Fruit fly (Drosophila melanogaster): ENCODE measurements around the gene bbg.

bbg gene

DNA sequence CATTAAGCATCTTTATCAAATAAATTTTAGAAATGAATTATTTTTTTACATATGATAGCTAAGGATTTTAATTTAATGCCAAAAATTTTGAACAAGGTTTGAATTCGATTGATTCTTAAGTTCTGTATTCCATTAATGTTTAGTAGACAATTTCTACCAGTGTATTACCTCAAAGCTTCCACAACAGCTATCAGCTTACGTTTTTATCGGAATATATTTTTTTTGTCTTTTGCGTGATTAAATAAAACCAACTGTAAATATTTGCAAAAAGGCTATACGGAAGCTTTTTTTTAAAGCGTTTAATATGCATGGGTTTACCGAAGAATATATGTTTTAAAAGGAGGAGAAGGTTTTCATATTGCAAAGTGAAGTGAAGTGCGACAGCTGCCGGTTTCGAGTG is 50.7 kb downstream of the bbg start:
- TF ChIP-seq CG14711 (tag; optimal IDR thresholded peaks at IDR 0.05) (no peak), tj (GFP tag; optimal IDR thresholded peaks at IDR 0.05) (peak; percentile 5), Crg-1 (GFP tag; optimal IDR thresholded peaks at IDR 0.05) (no peak), Mnt (GFP tag; optimal IDR thresholded peaks at IDR 0.05) (no peak), cic (GFP tag; optimal IDR thresholded peaks at IDR 0.05) (no peak), CG11617 (GFP tag; optimal IDR thresholded peaks at IDR 0.05) (no peak)

DNA sequence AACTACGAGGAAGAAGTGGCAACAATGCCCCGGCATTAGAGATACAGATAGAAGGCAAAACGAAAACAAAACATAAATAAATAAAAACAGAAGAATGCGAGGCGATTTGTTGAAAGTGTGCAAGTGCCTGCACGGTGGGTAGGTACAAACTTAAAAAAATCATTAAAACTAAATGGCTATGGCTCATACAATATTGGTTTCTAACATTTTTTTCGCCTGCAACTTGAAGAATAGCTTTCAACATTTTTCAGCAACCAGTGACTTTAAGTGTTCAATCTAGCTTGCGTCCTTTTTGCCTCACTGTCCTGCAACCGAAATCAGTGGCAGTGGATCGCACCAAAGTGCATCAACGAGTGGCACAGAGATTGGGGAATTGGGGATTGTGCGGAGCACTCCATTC is 53.1 kb downstream of the bbg start:
- TF ChIP-seq Clk (GFP tag; optimal IDR thresholded peaks at IDR 0.05) (no peak), CG14711 (tag; optimal IDR thresholded peaks at IDR 0.05) (no peak), CG33017 (tag; optimal IDR thresholded peaks at IDR 0.05) (no peak), CG7045 (GFP tag; optimal IDR thresholded peaks at IDR 0.05) (no peak), Hr96 (GFP tag; optimal IDR thresholded peaks at IDR 0.05) (no peak), bab1 (GFP tag; optimal IDR thresholded peaks at IDR 0.05) (no peak), Crg-1 (GFP tag; optimal IDR thresholded peaks at IDR 0.05) (no peak), toe (GFP tag; optimal IDR thresholded peaks at IDR 0.05) (no peak), kay (GFP tag; ENCODE audit: borderline replicate concordance) (no peak), CG11617 (GFP tag; optimal IDR thresholded peaks at IDR 0.05) (no peak), pad (GFP tag; optimal IDR thresholded peaks at IDR 0.05) (no peak), CG1620 (GFP tag; optimal IDR thresholded peaks at IDR 0.05) (no peak), cnc (optimal IDR thresholded peaks at IDR 0.05) (no peak), CG12768 (GFP tag; optimal IDR thresholded peaks at IDR 0.05) (no peak), tj (GFP tag; optimal IDR thresholded peaks at IDR 0.05) (no peak), cic (GFP tag; optimal IDR thresholded peaks at IDR 0.05) (no peak), CG5204 (GFP tag; optimal IDR thresholded peaks at IDR 0.05) (no peak), ovo (GFP tag; optimal IDR thresholded peaks at IDR 0.05) (no peak)

DNA sequence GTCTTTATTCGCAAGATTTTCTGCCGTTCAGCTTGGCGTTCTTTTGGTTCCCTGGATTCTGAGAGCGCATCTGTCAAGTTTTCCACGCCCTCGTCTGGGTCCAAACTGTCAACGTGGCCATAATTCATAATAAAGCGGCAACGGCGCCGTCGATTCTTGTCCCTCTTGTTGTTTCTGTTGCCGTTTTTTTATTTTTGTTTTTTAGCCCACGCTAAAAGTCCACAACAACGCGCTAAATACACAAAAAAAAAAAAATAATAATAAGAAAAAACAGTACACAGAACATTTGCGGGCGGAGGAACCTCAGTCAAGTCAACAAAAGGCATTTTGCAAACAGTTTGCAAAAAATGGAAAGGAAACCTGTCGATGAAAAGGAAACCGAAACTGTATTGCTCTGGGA is 54.7 kb downstream of the bbg start:
- TF ChIP-seq tj (GFP tag; optimal IDR thresholded peaks at IDR 0.05) (peak; percentile 8), CG14711 (tag; optimal IDR thresholded peaks at IDR 0.05) (no peak), Clk (GFP tag; optimal IDR thresholded peaks at IDR 0.05) (no peak)

DNA sequence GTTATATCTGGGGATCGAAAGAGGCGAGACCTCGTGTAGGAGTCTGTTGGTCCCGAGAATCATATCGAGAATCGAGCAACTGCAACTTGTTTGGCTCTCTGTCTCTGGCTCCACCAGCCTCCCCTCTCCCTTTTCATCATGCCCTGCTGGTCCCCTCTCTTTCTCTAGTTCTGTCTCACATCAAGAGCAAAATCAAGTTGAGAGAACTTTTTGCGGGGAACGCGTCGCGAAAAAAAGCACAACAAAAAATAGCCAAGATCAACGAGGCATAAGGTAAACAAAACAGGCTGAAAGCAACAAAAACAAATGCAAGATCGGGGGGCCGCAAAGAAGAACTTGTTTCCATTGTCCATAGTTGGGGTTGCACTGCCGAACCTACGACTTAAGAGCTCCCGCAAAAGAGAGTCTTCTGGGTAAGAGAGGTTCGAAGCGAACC is 59.3 kb downstream of the bbg start:
- peak; percentile 74 for TF ChIP-seq kay (GFP tag; ENCODE audit: borderline replicate concordance)
- peak; percentile 15 for TF ChIP-seq tj (GFP tag; optimal IDR thresholded peaks at IDR 0.05)
- TF ChIP-seq cic (GFP tag; optimal IDR thresholded peaks at IDR 0.05) = no peak
- no peak for TF ChIP-seq Hr96 (GFP tag; optimal IDR thresholded peaks at IDR 0.05)
- TF ChIP-seq pad (GFP tag; optimal IDR thresholded peaks at IDR 0.05) = no peak
- TF ChIP-seq CG11617 (GFP tag; optimal IDR thresholded peaks at IDR 0.05) = no peak
- TF ChIP-seq cnc (optimal IDR thresholded peaks at IDR 0.05) = no peak
- no peak for TF ChIP-seq ovo (GFP tag; optimal IDR thresholded peaks at IDR 0.05)

DNA sequence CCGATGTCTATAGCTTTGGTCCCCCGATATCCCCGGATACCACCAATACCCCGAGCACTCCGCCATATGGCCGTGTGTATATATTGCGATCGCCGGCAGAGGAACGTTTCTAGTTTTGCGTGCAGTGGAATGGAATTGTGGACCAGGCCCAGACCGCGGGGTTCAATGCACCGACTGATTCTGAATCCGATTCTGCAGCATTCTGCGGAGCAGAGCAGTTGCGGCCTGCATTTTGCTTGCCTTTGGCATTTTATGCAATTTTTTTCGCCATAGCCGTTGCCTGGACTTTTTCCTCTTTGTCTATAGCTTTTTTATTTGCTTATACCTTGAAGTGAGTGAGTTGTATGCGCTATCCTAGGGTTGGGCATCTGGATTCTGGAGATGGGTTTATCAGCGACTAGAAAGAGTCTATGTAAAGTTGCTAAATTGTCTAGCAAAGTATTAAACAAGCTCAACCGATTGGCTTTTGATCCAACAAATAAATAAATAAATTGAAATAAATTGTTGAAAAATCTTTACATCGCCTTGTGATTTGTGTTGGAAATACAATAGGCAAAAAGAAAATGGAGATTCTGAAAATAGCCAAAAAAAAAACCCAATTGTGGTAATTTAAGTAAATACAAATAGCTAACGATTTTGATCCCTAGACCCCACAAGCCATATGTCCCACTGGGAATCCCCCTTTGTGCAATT is 71.7 kb downstream of the bbg start:
- TF ChIP-seq CG7045 (GFP tag; optimal IDR thresholded peaks at IDR 0.05) (no peak), tj (GFP tag; optimal IDR thresholded peaks at IDR 0.05) (peak; percentile 8)

DNA sequence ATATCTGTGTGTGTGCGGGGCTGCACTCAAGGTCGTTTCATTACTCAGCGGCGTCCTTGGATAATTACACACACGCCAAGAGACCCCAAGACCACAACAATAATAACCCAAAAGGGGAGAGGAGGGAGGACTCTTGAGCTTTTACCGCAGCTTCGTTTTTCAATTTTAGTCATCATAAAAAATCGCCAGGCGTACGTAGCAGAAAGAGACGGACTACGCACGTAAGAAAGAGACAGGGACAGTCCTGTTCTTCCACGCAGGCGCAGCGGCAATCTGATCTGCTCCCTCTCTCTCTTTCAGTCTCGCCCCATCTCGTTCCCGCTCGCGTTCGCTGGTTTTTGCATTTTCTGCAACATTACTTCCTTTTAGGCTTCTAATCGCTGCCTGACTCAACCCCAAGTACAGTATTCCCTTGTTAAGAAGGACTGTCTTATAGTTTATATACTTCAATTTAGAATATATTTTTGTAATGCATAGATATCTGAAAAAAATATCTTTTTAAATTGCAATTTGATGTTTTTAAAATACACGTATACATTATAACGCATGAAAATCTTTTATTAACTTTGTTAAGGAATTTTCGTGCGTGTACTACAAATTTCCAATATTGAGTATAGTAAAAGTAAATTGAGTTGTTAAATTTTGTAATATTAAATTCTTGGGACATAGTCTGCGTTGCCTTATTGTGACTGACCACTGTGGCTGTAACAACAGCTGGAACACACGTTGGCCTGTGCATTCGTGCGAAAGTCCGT is 72.4 kb downstream of the bbg start:
- TF ChIP-seq kay (GFP tag; ENCODE audit: borderline replicate concordance) (peak; percentile 47), CG7101 (tag; optimal IDR thresholded peaks at IDR 0.05) (no peak), tj (GFP tag; optimal IDR thresholded peaks at IDR 0.05) (peak; percentile 47)

DNA sequence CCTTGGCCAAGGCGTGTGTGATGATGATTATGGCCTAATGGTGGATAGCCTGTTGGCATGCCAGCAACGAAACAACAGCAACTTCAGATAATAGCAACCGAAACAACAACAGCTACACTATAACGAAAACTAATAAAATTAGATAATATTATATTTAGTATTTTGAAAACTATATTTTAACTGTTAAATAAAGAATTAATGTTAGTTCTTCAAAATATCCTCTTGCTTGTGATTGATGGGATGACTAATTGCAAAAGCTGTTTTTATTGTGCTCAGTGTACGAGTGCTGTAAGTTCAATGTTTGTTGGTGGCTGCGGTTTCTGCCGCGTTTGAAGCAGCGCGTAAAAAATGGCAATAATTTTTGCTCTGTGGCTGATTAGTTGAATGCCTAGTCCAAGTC is 73.8 kb downstream of the bbg start:
- TF ChIP-seq Clk (GFP tag; optimal IDR thresholded peaks at IDR 0.05) (no peak), Crg-1 (GFP tag; optimal IDR thresholded peaks at IDR 0.05) (no peak), cic (GFP tag; optimal IDR thresholded peaks at IDR 0.05) (no peak), CG33017 (tag; optimal IDR thresholded peaks at IDR 0.05) (no peak), CG7045 (GFP tag; optimal IDR thresholded peaks at IDR 0.05) (no peak), kay (GFP tag; ENCODE audit: borderline replicate concordance) (no peak), CG1620 (GFP tag; optimal IDR thresholded peaks at IDR 0.05) (no peak), cnc (optimal IDR thresholded peaks at IDR 0.05) (no peak)

DNA sequence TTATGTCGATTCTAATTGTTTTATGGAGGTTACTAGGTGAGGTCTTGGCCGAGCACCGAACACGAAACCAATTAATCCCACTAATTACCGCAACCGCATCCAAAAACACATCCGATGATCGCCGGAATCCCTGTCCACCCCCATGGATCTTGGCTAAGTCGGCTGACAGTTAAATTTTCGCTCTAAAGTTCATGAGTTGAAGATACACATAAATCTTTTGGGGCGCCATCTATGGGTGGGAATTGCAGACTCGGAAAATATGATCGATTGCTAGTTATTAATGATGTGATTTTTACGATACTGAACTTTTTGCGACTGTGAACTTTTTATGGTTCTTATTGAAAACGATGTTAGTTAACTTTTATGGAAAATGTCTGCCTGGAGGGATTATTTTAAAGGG is 75.0 kb downstream of the bbg start:
- TF ChIP-seq Clk (GFP tag; optimal IDR thresholded peaks at IDR 0.05) (no peak), CG33017 (tag; optimal IDR thresholded peaks at IDR 0.05) (no peak), CG1620 (GFP tag; optimal IDR thresholded peaks at IDR 0.05) (no peak), CG7045 (GFP tag; optimal IDR thresholded peaks at IDR 0.05) (no peak), kay (GFP tag; ENCODE audit: borderline replicate concordance) (no peak), CG5204 (GFP tag; optimal IDR thresholded peaks at IDR 0.05) (no peak), Crg-1 (GFP tag; optimal IDR thresholded peaks at IDR 0.05) (no peak), cnc (optimal IDR thresholded peaks at IDR 0.05) (no peak), pad (GFP tag; optimal IDR thresholded peaks at IDR 0.05) (no peak), bab1 (GFP tag; optimal IDR thresholded peaks at IDR 0.05) (no peak), CG14711 (tag; optimal IDR thresholded peaks at IDR 0.05) (no peak), CG12768 (GFP tag; optimal IDR thresholded peaks at IDR 0.05) (no peak), Mnt (GFP tag; optimal IDR thresholded peaks at IDR 0.05) (no peak), toe (GFP tag; optimal IDR thresholded peaks at IDR 0.05) (no peak)
